Fruit fly (Drosophila melanogaster) whole organism, embryonic: ENCODE measurements around the gene CG11131.

Experiments
- Awh ChIP-seq: fragments of 200-800 bp; sonication (Bioruptor generic); IDR thresholded peaks from 2 replicates; pipeline ENCODE4, ENCODE4 v1.3.6; 2022; ENCODE audit warnings: missing biosample characterization, missing genetic modification characterization
- Blimp-1 ChIP-seq: fragments of 200-800 bp; sonication (Bioruptor generic); optimal IDR thresholded peaks from 3 replicates; lab custom pipeline; 2018; ENCODE audit warnings: missing biosample characterization, missing genetic modification characterization, mild to moderate bottlenecking, moderate library complexity, missing genetic modification reagents
- BtbVII ChIP-seq: fragments of 200-800 bp; sonication (Bioruptor generic); optimal IDR thresholded peaks from 3 replicates; lab custom pipeline; 2017; ENCODE audit warnings: missing biosample characterization, mild to moderate bottlenecking, missing genetic modification characterization
- CG10959 ChIP-seq: fragments of 200-800 bp; sonication (Bioruptor generic); IDR thresholded peaks from 2 replicates; pipeline ENCODE4 v1.3.6; 2022; ENCODE audit warnings: missing biosample characterization, missing genetic modification characterization
- CG10979 ChIP-seq: fragments of 200-800 bp; sonication (Bioruptor generic); optimal IDR thresholded peaks from 2 replicates; lab custom pipeline; 2018; ENCODE audit warnings: missing biosample characterization, mild to moderate bottlenecking, missing genetic modification characterization, moderate library complexity
- CG11093 ChIP-seq: fragments of 200-800 bp; sonication (Bioruptor generic); IDR thresholded peaks from 3 replicates; pipeline ENCODE4 v1.3.6; 2022; ENCODE audit warnings: missing biosample characterization, missing genetic modification characterization
- CG11504 ChIP-seq: fragments of 200-800 bp; sonication (Bioruptor generic); optimal IDR thresholded peaks from 3 replicates; lab custom pipeline; 2019; ENCODE audit warnings: missing biosample characterization, mild to moderate bottlenecking, missing genetic modification characterization, moderate library complexity
- CG12236 ChIP-seq: fragments of 200-800 bp; sonication (Bioruptor generic); optimal IDR thresholded peaks from 2 replicates; lab custom pipeline; 2016; ENCODE audit warnings: missing biosample characterization, missing genetic modification characterization
- CG12391 ChIP-seq: fragments of 200-800 bp; sonication (Bioruptor generic); optimal IDR thresholded peaks from 3 replicates; lab custom pipeline; 2018; ENCODE audit warnings: missing biosample characterization, mild to moderate bottlenecking, missing genetic modification characterization, moderate library complexity
- CG12942 ChIP-seq: fragments of 200-800 bp; sonication (Bioruptor generic); optimal IDR thresholded peaks from 3 replicates; lab custom pipeline; 2016; ENCODE audit warnings: missing biosample characterization, missing genetic modification characterization
- CG16813 ChIP-seq: fragments of 200-800 bp; sonication (Bioruptor generic); IDR thresholded peaks from 3 replicates; pipeline ENCODE4 v1.3.6; 2022; ENCODE audit warnings: missing biosample characterization, missing genetic modification characterization; ENCODE audit not compliant: partially characterized antibody
- CG17328 ChIP-seq: fragments of 200-800 bp; sonication (Bioruptor generic); IDR thresholded peaks from 2 replicates; pipeline ENCODE4 v1.3.6; 2022; ENCODE audit warnings: missing biosample characterization, missing genetic modification characterization
- CG17361 ChIP-seq: fragments of 200-800 bp; sonication (Bioruptor generic); IDR thresholded peaks from 3 replicates; pipeline ENCODE4 v1.3.6; 2022; ENCODE audit warnings: missing biosample characterization, missing genetic modification characterization
- CG17612 ChIP-seq: fragments of 200-800 bp; sonication (Bioruptor generic); IDR thresholded peaks from 2 replicates; pipeline ENCODE4 v1.3.6; 2022; ENCODE audit warnings: missing biosample characterization, missing genetic modification characterization
- CG18262 ChIP-seq: fragments of 200-800 bp; optimal IDR thresholded peaks from 3 replicates; lab custom pipeline; 2019; ENCODE audit warnings: missing biosample characterization, mild to moderate bottlenecking, missing genetic modification characterization, moderate library complexity
- CG2678 ChIP-seq: fragments of 200-800 bp; sonication (Bioruptor generic); optimal IDR thresholded peaks from 3 replicates; lab custom pipeline; 2019; ENCODE audit warnings: missing biosample characterization, mild to moderate bottlenecking, missing genetic modification characterization, moderate library complexity
- CG2712 ChIP-seq: fragments of 200-800 bp; optimal IDR thresholded peaks from 3 replicates; lab custom pipeline; 2019; ENCODE audit warnings: missing biosample characterization, mild to moderate bottlenecking, missing genetic modification characterization, moderate library complexity
- CG31441 ChIP-seq: fragments of 200-800 bp; sonication (Bioruptor generic); IDR thresholded peaks from 2 replicates; pipeline ENCODE4 v1.3.6; 2022; ENCODE audit warnings: missing biosample characterization, missing genetic modification characterization
- CG3407 ChIP-seq: fragments of 200-800 bp; sonication (Bioruptor generic); optimal IDR thresholded peaks from 2 replicates; lab custom pipeline; 2018; ENCODE audit warnings: missing biosample characterization, mild to moderate bottlenecking, missing genetic modification characterization
- CG5953 ChIP-seq: fragments of 200-800 bp; sonication (Bioruptor generic); IDR thresholded peaks from 2 replicates; pipeline ENCODE4 v1.3.6; 2022; ENCODE audit warnings: missing biosample characterization, missing genetic modification characterization
- CG6791 ChIP-seq: fragments of 200-800 bp; sonication (Bioruptor generic); IDR thresholded peaks from 3 replicates; pipeline ENCODE4 v1.3.6; 2022; ENCODE audit warnings: missing biosample characterization, missing genetic modification characterization; ENCODE audit not compliant: partially characterized antibody
- CG7839 ChIP-seq: fragments of 200-800 bp; sonication (Bioruptor generic); optimal IDR thresholded peaks from 3 replicates; lab custom pipeline; 2018; ENCODE audit warnings: missing biosample characterization, mild to moderate bottlenecking, missing genetic modification characterization, moderate library complexity
- CG8089 ChIP-seq: fragments of 200-800 bp; sonication (Bioruptor generic); optimal IDR thresholded peaks from 3 replicates; lab custom pipeline; 2016; ENCODE audit warnings: missing biosample characterization, missing genetic modification characterization
- H15 ChIP-seq: fragments of 200-800 bp; sonication (Bioruptor generic); IDR thresholded peaks from 3 replicates; pipeline ENCODE4 v1.3.6; 2022; ENCODE audit warnings: missing biosample characterization, missing genetic modification characterization
- Hand ChIP-seq: fragments of 200-800 bp; sonication (Bioruptor generic); optimal IDR thresholded peaks from 2 replicates; lab custom pipeline; 2017; ENCODE audit warnings: mild to moderate bottlenecking, missing biosample characterization, missing genetic modification reagents, missing genetic modification characterization
- Hr51 ChIP-seq, 2 experiments: fragments of 200-800 bp; sonication (Bioruptor generic); optimal IDR thresholded peaks; 2 replicates in 1 of 2; 3 replicates in 1 of 2; lab custom pipeline; 2016 to 2018; ENCODE audit warnings: missing biosample characterization in 2 of 2, missing genetic modification characterization in 2 of 2, mild to moderate bottlenecking in 1 of 2, moderate library complexity in 1 of 2
- MBD-R2 ChIP-seq: fragments of 200-800 bp; sonication (Bioruptor generic); IDR thresholded peaks from 2 replicates; pipeline ENCODE4 v1.3.6; 2022; ENCODE audit warnings: missing biosample characterization, missing genetic modification characterization
- NK7.1 ChIP-seq: fragments of 200-800 bp; sonication (Bioruptor generic); optimal IDR thresholded peaks from 3 replicates; lab custom pipeline; 2016; ENCODE audit warnings: missing biosample characterization, missing genetic modification characterization
- Neu2 ChIP-seq: fragments of 200-800 bp; sonication (Bioruptor generic); optimal IDR thresholded peaks from 3 replicates; lab custom pipeline; 2016; ENCODE audit warnings: missing biosample characterization, missing genetic modification characterization, borderline replicate concordance
- Nf-YB ChIP-seq: fragments of 200-800 bp; sonication (Bioruptor generic); optimal IDR thresholded peaks from 3 replicates; lab custom pipeline; 2019; ENCODE audit warnings: missing biosample characterization, mild to moderate bottlenecking, missing genetic modification characterization, moderate library complexity
- Opbp ChIP-seq: fragments of 200-800 bp; sonication (Bioruptor generic); IDR thresholded peaks from 3 replicates; pipeline ENCODE4 v1.3.6; 2022; ENCODE audit warnings: missing biosample characterization, missing genetic modification characterization; ENCODE audit not compliant: partially characterized antibody
- Ssrp ChIP-seq: fragments of 200-800 bp; sonication (Bioruptor generic); optimal IDR thresholded peaks from 2 replicates; lab custom pipeline; 2018; ENCODE audit warnings: missing biosample characterization, mild to moderate bottlenecking, missing genetic modification characterization, moderate library complexity
- Taf1 ChIP-seq: fragments of 200-800 bp; sonication (Bioruptor generic); IDR thresholded peaks from 2 replicates; pipeline ENCODE4 v1.3.6; 2022; ENCODE audit warnings: missing biosample characterization, missing genetic modification characterization
- Xbp1 ChIP-seq: fragments of 200-800 bp; sonication (Bioruptor generic); optimal IDR thresholded peaks from 3 replicates; lab custom pipeline; 2016; ENCODE audit warnings: missing biosample characterization, mild to moderate bottlenecking, missing genetic modification characterization
- cas ChIP-seq: fragments of 200-800 bp; sonication (Bioruptor generic); IDR thresholded peaks from 2 replicates; pipeline ENCODE4 v1.3.6; 2022; ENCODE audit warnings: missing biosample characterization, missing genetic modification characterization
- chm ChIP-seq: fragments of 200-800 bp; sonication (Bioruptor generic); IDR thresholded peaks from 2 replicates; pipeline ENCODE4 v1.3.6; 2022; ENCODE audit warnings: missing biosample characterization, missing genetic modification characterization
- dmrt99B ChIP-seq: fragments of 200-800 bp; sonication (Bioruptor generic); optimal IDR thresholded peaks from 2 replicates; lab custom pipeline; 2018; ENCODE audit warnings: missing biosample characterization, mild to moderate bottlenecking, missing genetic modification characterization, moderate library complexity
- dysf ChIP-seq: fragments of 200-800 bp; sonication (Bioruptor generic); IDR thresholded peaks from 3 replicates; pipeline ENCODE4 v1.3.6; 2022; ENCODE audit warnings: missing biosample characterization, missing genetic modification characterization
- gcm2 ChIP-seq: fragments of 200-800 bp; sonication (Bioruptor generic); optimal IDR thresholded peaks from 2 replicates; lab custom pipeline; 2016; ENCODE audit warnings: missing biosample characterization, missing genetic modification characterization
- grau ChIP-seq: fragments of 200-800 bp; optimal IDR thresholded peaks from 3 replicates; lab custom pipeline; 2019; ENCODE audit warnings: missing biosample characterization, mild to moderate bottlenecking, missing genetic modification characterization, moderate library complexity
- inv ChIP-seq: fragments of 200-800 bp; sonication (Bioruptor generic); IDR thresholded peaks from 2 replicates; pipeline ENCODE4 v1.3.6; 2022; ENCODE audit warnings: missing biosample characterization, missing genetic modification characterization; ENCODE audit not compliant: partially characterized antibody
- jigr1 ChIP-seq: fragments of 200-800 bp; sonication (Bioruptor generic); IDR thresholded peaks from 3 replicates; pipeline ENCODE4 v1.3.6; 2022; ENCODE audit warnings: missing biosample characterization, missing genetic modification characterization
- lov ChIP-seq, 2 experiments: fragments of 200-800 bp in 1 of 2; fragments of >200 bp in 1 of 2; sonication (Bioruptor generic) in 1 of 2; IDR thresholded peaks in 1 of 2; optimal IDR thresholded peaks in 1 of 2; 2 replicates in 1 of 2; 3 replicates in 1 of 2; pipeline versions ENCODE4 v1.3.6 to Lab custom; 2017 to 2022; ENCODE audit warnings: missing biosample characterization in 1 of 2, missing genetic modification characterization in 1 of 2
- phol ChIP-seq: fragments of 200-800 bp; sonication (Bioruptor generic); optimal IDR thresholded peaks from 3 replicates; lab custom pipeline; 2018; ENCODE audit warnings: missing biosample characterization, mild to moderate bottlenecking, missing genetic modification characterization, moderate library complexity
- pros ChIP-seq: fragments of 200-800 bp; sonication (Bioruptor generic); optimal IDR thresholded peaks from 3 replicates; lab custom pipeline; 2019; ENCODE audit warnings: missing biosample characterization, mild to moderate bottlenecking, missing genetic modification characterization, moderate library complexity
- pum ChIP-seq: fragments of 200-800 bp; sonication (Bioruptor generic); optimal IDR thresholded peaks from 2 replicates; lab custom pipeline; 2016; ENCODE audit warnings: missing biosample characterization, missing genetic modification characterization
- rib ChIP-seq: fragments of 200-800 bp; sonication (Bioruptor generic); IDR thresholded peaks from 2 replicates; pipeline ENCODE4 v1.3.6; 2022; ENCODE audit warnings: missing biosample characterization, missing genetic modification characterization
- slp2 ChIP-seq: fragments of 200-800 bp; sonication (Bioruptor generic); optimal IDR thresholded peaks from 2 replicates; lab custom pipeline; 2016; ENCODE audit warnings: missing biosample characterization, missing genetic modification characterization
- vnd ChIP-seq: fragments of 200-800 bp; sonication (Bioruptor generic); IDR thresholded peaks from 3 replicates; pipeline ENCODE4 v1.3.6; 2022; ENCODE audit warnings: missing biosample characterization, missing genetic modification characterization; ENCODE audit not compliant: partially characterized antibody
- zen ChIP-seq: fragments of 200-800 bp; sonication (Bioruptor generic); optimal IDR thresholded peaks from 3 replicates; lab custom pipeline; 2018; ENCODE audit warnings: missing biosample characterization, mild to moderate bottlenecking, missing genetic modification characterization, moderate library complexity

The CG11131 gene

dm6 chr3L:22883649-22884048 lies 14.9 kb upstream of the CG11131 start (continued):
- peak; percentile 9 for TF ChIP-seq Blimp-1 (GFP tag; lab: Kevin White, UChicago)
- TF ChIP-seq CG18262 (tag; lab: Kevin White, UChicago): peak; percentile 45
- TF ChIP-seq CG2678 (tag; lab: Kevin White, UChicago): peak; percentile 26
- peak; percentile 42 for TF ChIP-seq CG2712
- no peak for TF ChIP-seq lov (optimal IDR thresholded peaks at IDR 0.05; lab: Kevin White, UChicago)
- TF ChIP-seq lov (GFP tag; IDR thresholded peaks at IDR 0.05; lab: Robert Waterston, UW): peak; percentile 10; the same call in 1 of the 3 replicates
- TF ChIP-seq Taf1 (GFP tag; lab: Robert Waterston, UW): no peak
- TF ChIP-seq CG8089 (GFP tag; lab: Kevin White, UChicago): no peak
- TF ChIP-seq cas (GFP tag; lab: Robert Waterston, UW): no peak
- TF ChIP-seq gcm2 (GFP tag; lab: Kevin White, UChicago): no peak
- no peak for TF ChIP-seq BtbVII (GFP tag; lab: Kevin White, UChicago)
- TF ChIP-seq Neu2 (GFP tag; lab: Kevin White, UChicago): no peak
- TF ChIP-seq CG17328 (GFP tag; lab: Robert Waterston, UW): 0 out of 2 replicates have a peak, but pooled peaks have one; percentile 24
- TF ChIP-seq vnd (GFP tag; lab: Robert Waterston, UW): no peak
- TF ChIP-seq jigr1 (GFP tag; lab: Robert Waterston, UW): no peak
- TF ChIP-seq CG10959 (GFP tag; lab: Robert Waterston, UW): no peak
- TF ChIP-seq dysf (GFP tag; lab: Robert Waterston, UW): no peak
- TF ChIP-seq CG11093: no peak
- TF ChIP-seq MBD-R2: no peak
- no peak for TF ChIP-seq H15 (GFP tag; lab: Robert Waterston, UW)
- TF ChIP-seq slp2: no peak
- peak; percentile 5 for TF ChIP-seq Ssrp (tag; lab: Kevin White, UChicago)
- peak; percentile 46 for TF ChIP-seq CG31441 (GFP tag; lab: Robert Waterston, UW)
- TF ChIP-seq dmrt99B (tag; lab: Kevin White, UChicago): peak; percentile 16
- no peak for TF ChIP-seq CG6791 (GFP tag; lab: Robert Waterston, UW)
- TF ChIP-seq pum (GFP tag; lab: Kevin White, UChicago): no peak
- no peak for TF ChIP-seq rib (GFP tag; lab: Robert Waterston, UW)
- TF ChIP-seq CG7839 (tag; lab: Kevin White, UChicago): peak; percentile 29
- no peak for TF ChIP-seq Xbp1
- TF ChIP-seq CG12391 (tag; lab: Kevin White, UChicago): peak; percentile 5
- TF ChIP-seq CG3407 (GFP tag; lab: Kevin White, UChicago): no peak
- TF ChIP-seq grau: no peak
- no peak for TF ChIP-seq CG12236 (GFP tag; lab: Kevin White, UChicago)
- no peak for TF ChIP-seq Awh (GFP tag; lab: Robert Waterston, UW)
- no peak for TF ChIP-seq pros (GFP tag; lab: Kevin White, UChicago)
- TF ChIP-seq CG17361 (GFP tag; lab: Robert Waterston, UW): 0 out of 3 replicates have a peak, but pooled peaks have one; percentile 22
- no peak for TF ChIP-seq inv (GFP tag; lab: Robert Waterston, UW)
- TF ChIP-seq chm (GFP tag; lab: Robert Waterston, UW): no peak
- TF ChIP-seq CG12942 (GFP tag; lab: Kevin White, UChicago): no peak
- TF ChIP-seq CG17612: no peak
- no peak for TF ChIP-seq Hand (GFP tag; lab: Kevin White, UChicago)
- TF ChIP-seq Hr51 (GFP tag; optimal IDR thresholded peaks at IDR 0.05; lab: Kevin White, UChicago): peak in 1 of 2 experiments; percentile 26
- peak; percentile 36 for TF ChIP-seq CG11504 (tag; lab: Kevin White, UChicago)
- no peak for TF ChIP-seq CG5953 (GFP tag; lab: Robert Waterston, UW)
- no peak for TF ChIP-seq Opbp
- TF ChIP-seq zen: no peak
- peak; percentile 32 for TF ChIP-seq CG10979 (tag; lab: Kevin White, UChicago)
- no peak for TF ChIP-seq Nf-YB (GFP tag; lab: Kevin White, UChicago)
- no peak for TF ChIP-seq CG16813 (GFP tag; lab: Robert Waterston, UW)
- TF ChIP-seq NK7.1 (GFP tag; lab: Kevin White, UChicago): no peak
- peak; percentile 22 for TF ChIP-seq phol
